Worm (Caenorhabditis elegans) whole organism, L4/young adult: ENCODE results near the gene srw-38.

ENCODE experiments used
- W03F9.2 ChIP-seq: fragments of 150-350 bp; optimal IDR thresholded peaks from 2 replicates; lab custom pipeline; 2014; ENCODE audit warnings: missing biosample characterization, missing genetic modification characterization
- dao-5 ChIP-seq: sonication (generic microtip); optimal IDR thresholded peaks from 2 replicates; lab custom pipeline; 2016; ENCODE audit warnings: missing genotype, missing genetic modification characterization, moderate library complexity, missing compliant biosample characterization
- him-1 ChIP-seq: sonication (generic microtip); optimal IDR thresholded peaks from 2 replicates; lab custom pipeline; 2016; ENCODE audit warnings: missing genotype, missing genetic modification reagents, missing genetic modification characterization, missing compliant biosample characterization

DNA sequence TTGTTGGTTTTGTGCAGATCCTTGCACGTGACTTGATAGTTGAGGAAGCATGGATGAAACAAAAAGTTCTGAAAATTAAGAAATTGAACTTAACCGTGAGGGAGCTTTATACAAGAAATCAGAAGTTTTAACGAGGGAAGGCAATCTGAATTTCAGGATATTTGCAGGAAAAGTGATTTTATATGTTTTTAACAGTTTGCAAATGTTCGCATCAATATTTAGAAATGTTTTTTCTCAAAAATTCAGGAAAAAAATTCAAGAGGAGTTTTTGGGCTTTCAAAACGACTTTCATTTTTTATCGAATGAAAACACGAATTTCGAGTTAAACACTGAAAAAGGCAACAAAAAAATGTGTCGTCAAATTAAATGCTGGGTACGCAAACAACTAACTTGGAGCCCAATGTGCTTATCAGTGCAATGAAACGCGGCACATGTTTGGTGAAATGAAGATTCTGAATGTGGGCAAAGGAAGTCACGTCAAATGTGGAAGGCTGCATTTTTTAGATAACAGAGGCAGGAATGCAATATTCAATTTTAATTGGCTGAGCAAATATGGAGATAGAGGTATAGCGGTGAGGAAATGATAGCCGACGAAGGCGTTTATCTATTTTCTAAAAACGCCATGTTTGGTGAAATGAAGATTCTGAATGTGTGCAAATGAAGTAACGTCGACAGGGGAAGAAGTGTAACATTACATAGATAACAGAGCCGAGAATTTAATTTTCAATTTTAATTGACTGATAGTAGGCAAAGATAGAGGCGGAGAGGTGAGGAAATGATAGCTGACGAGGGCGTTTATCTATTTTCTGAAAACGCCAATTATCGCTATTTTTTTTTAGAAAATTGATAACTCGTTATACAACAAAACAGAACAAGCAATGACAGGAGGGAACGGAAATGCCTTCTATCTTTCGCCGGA, 9.9 kb downstream of the srw-38 start, which contains the start of gene Y116F11B.6:
- TF ChIP-seq dao-5 (tag; lab: Kevin White, UChicago) (no peak), him-1 (tag; lab: Kevin White, UChicago) (no peak), W03F9.2 (tag; lab: Kevin White, UChicago) (no peak)
